Fruit fly (Drosophila melanogaster): ENCODE data around the gene COX7A.
A peak's percentile ranks its signal among the peaks of the same experiment; 100 is the strongest.

COX7A gene

DNA sequence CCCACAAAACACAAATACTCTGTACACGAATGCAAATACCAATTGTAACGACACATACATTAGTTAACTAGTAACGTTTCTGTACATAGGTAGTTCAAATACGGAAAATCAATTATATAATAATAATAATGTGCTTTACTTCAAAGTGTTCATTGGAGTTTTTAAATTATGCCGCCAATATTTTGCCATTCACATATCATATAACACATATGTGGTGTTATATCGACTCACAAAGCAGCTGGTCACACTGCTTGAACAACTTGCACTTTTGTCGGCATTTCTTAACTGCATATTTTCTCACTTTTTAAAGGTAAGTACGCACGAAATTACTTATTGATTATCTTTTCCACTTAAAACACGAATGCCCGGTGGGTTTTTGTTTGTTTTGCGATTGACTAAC is 3.3 kb upstream of the COX7A start, which contains the start of gene DppIII (continued):
- peak; percentile 34 for TF ChIP-seq CG17385 (GFP tag; optimal IDR thresholded peaks at IDR 0.05)
- TF ChIP-seq E2f2 (GFP tag; IDR thresholded peaks at IDR 0.05), result peak; percentile 86
- no peak for TF ChIP-seq CG17568 (GFP tag; optimal IDR thresholded peaks at IDR 0.05)
- peak; percentile 55 for TF ChIP-seq MBD-R2 (GFP tag; IDR thresholded peaks at IDR 0.05)
- no peak for TF ChIP-seq CG17361 (GFP tag; IDR thresholded peaks at IDR 0.05)
- TF ChIP-seq CG5953 (GFP tag; IDR thresholded peaks at IDR 0.05), result no peak
- TF ChIP-seq CG30431 (GFP tag; optimal IDR thresholded peaks at IDR 0.05), result no peak
- peak; percentile 35 for TF ChIP-seq stwl (tag; optimal IDR thresholded peaks at IDR 0.05)
- no peak for TF ChIP-seq cad (GFP tag; optimal IDR thresholded peaks at IDR 0.05)
- TF ChIP-seq CG8281 (tag; optimal IDR thresholded peaks at IDR 0.05), result no peak
- TF ChIP-seq chinmo (GFP tag; IDR thresholded peaks at IDR 0.05; ENCODE audit: partially characterized antibody), result 0 out of 4 replicates have a peak, but pooled peaks have one; percentile 44
- TF ChIP-seq crol (GFP tag; IDR thresholded peaks at IDR 0.05), result no peak
- TF ChIP-seq Dp (GFP tag; optimal IDR thresholded peaks at IDR 0.05), result peak; percentile 78
- TF ChIP-seq phol (tag; optimal IDR thresholded peaks at IDR 0.05), result peak; percentile 16
- TF ChIP-seq pb (GFP tag; optimal IDR thresholded peaks at IDR 0.05), result no peak
- peak; percentile 41 for TF ChIP-seq MESR4 (GFP tag; optimal IDR thresholded peaks at IDR 0.05)
- 0 out of 3 replicates have a peak, but pooled peaks have one; percentile 25 for TF ChIP-seq CG16813 (GFP tag; IDR thresholded peaks at IDR 0.05; ENCODE audit: partially characterized antibody)
- TF ChIP-seq CG12769 (tag; optimal IDR thresholded peaks at IDR 0.05), result no peak
- TF ChIP-seq CG34422 (GFP tag; IDR thresholded peaks at IDR 0.05), result no peak
- 0 out of 2 replicates have a peak, but pooled peaks have one; percentile 25 for TF ChIP-seq Scr (GFP tag; IDR thresholded peaks at IDR 0.05; ENCODE audit: partially characterized antibody)
- no peak for TF ChIP-seq C15 (GFP tag; IDR thresholded peaks at IDR 0.05)
- TF ChIP-seq h (optimal IDR thresholded peaks at IDR 0.05), result no peak
- no peak for TF ChIP-seq CG6272 (GFP tag; IDR thresholded peaks at IDR 0.05)
- no peak for TF ChIP-seq Side (GFP tag; optimal IDR thresholded peaks at IDR 0.05)
- no peak for TF ChIP-seq sens-2 (GFP tag; IDR thresholded peaks at IDR 0.05)
- TF ChIP-seq Gsc (GFP tag; IDR thresholded peaks at IDR 0.05), result no peak
- TF ChIP-seq Antp (GFP tag; optimal IDR thresholded peaks at IDR 0.05), result no peak
- no peak for TF ChIP-seq schlank (tag; optimal IDR thresholded peaks at IDR 0.05)
- no peak for TF ChIP-seq CG15011 (GFP tag; optimal IDR thresholded peaks at IDR 0.05)
- no peak for TF ChIP-seq Dek (tag; optimal IDR thresholded peaks at IDR 0.05)
- no peak for TF ChIP-seq eyg (GFP tag; optimal IDR thresholded peaks at IDR 0.05)
- no peak for TF ChIP-seq Xbp1 (GFP tag; optimal IDR thresholded peaks at IDR 0.05)

DNA sequence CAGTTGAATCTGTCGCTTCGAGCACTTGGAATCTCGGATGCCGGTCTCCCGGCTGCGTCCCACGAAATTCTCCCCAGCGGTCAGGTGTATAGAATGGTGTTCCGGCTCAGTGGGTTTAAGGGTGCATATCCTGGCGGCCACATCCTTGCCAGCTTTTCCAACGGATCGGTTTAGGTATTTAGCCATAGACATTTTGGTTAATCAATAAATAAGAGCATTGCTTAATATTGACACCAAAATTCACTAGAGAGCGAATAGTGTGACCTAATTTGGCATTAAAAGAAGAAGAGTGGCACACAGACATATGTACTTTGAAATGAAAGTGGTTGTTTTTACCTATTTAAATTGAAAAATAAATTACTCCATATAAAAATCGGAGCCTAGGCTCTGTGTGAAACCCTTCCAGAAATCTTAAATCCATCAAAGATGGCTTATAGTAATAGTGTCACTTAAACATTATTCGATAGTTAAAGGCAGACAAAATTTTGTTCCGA is 2.5 kb upstream of the COX7A start, which contains the start of the genes PNKP and COX7AL:
Gene PNKP, minus strand, starts transcription at position 266 of the 494 bp plus-strand sequence.
Gene COX7AL, plus strand, starts transcription at position 419 of the 494 bp plus-strand sequence.
- peak; percentile 46; the same call in 1 of the 2 replicates for TF ChIP-seq Scr (GFP tag; IDR thresholded peaks at IDR 0.05; ENCODE audit: partially characterized antibody)
- peak; percentile 42; the same call in 2 of the 3 replicates for TF ChIP-seq row (GFP tag; IDR thresholded peaks at IDR 0.05)
- TF ChIP-seq Atf3 (GFP tag; optimal IDR thresholded peaks at IDR 0.05), result no peak
- peak; percentile 92 for TF ChIP-seq CG17385 (GFP tag; optimal IDR thresholded peaks at IDR 0.05)
- no peak for TF ChIP-seq prd (optimal IDR thresholded peaks at IDR 0.05)
- no peak for TF ChIP-seq prd (GFP tag; IDR thresholded peaks at IDR 0.05)
- 0 out of 3 replicates have a peak, but pooled peaks have one; percentile 27 for TF ChIP-seq knrl (GFP tag; IDR thresholded peaks at IDR 0.05; ENCODE audit: partially characterized antibody)
- peak; percentile 37 for TF ChIP-seq pzg (GFP tag; optimal IDR thresholded peaks at IDR 0.05)
- no peak for TF ChIP-seq CG1832 (GFP tag; optimal IDR thresholded peaks at IDR 0.05)
- TF ChIP-seq kah (GFP tag; optimal IDR thresholded peaks at IDR 0.05), result peak; percentile 4
- peak; percentile 32; the same call in 1 of the 2 replicates for TF ChIP-seq Dref (GFP tag; IDR thresholded peaks at IDR 0.05)
- TF ChIP-seq Drgx (GFP tag; IDR thresholded peaks at IDR 0.05), result no peak
- 0 out of 3 replicates have a peak, but pooled peaks have one; percentile 18 for TF ChIP-seq Doc3 (GFP tag; IDR thresholded peaks at IDR 0.05; ENCODE audit: partially characterized antibody)
- TF ChIP-seq CG10959 (GFP tag; IDR thresholded peaks at IDR 0.05), result no peak
- 0 out of 4 replicates have a peak, but pooled peaks have one; percentile 17 for TF ChIP-seq Dll (GFP tag; IDR thresholded peaks at IDR 0.05; ENCODE audit: partially characterized antibody)
- TF ChIP-seq HmgZ (tag; optimal IDR thresholded peaks at IDR 0.05), result peak; percentile 13
- TF ChIP-seq CG1603 (tag; optimal IDR thresholded peaks at IDR 0.05), result peak; percentile 14
- peak; percentile 71 for TF ChIP-seq E2f2 (GFP tag; IDR thresholded peaks at IDR 0.05)
- TF ChIP-seq ERR (GFP tag; optimal IDR thresholded peaks at IDR 0.05), result no peak
- TF ChIP-seq stwl (tag; optimal IDR thresholded peaks at IDR 0.05), result peak; percentile 14
- peak; percentile 73 for TF ChIP-seq MBD-R2 (GFP tag; IDR thresholded peaks at IDR 0.05)
- no peak for TF ChIP-seq sr (GFP tag; IDR thresholded peaks at IDR 0.05)
- no peak for TF ChIP-seq hth (optimal IDR thresholded peaks at IDR 0.05)
- no peak for TF ChIP-seq Hr51 (GFP tag; optimal IDR thresholded peaks at IDR 0.05)
